Fruit fly (Drosophila melanogaster): ENCODE measurements around the gene Msr-110.

Gene Msr-110

DNA sequence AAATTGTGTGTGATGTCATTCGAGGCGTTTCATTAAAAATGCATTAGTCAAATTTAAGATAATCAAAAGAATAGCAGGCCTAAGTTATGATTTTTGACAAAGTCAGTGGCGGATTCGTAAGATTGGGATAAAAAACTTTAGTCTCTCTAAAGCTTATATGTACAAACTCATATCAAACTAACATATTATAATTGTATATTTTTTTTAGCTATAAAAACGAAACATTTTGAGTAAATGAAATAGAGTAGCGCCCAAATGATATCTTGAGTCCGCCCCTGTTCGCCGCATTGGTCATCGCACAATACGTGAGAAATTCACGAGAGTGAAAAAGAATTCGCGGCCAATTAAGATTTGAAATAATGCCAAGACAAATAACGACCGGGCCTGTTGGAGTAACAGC is 22.8 kb downstream of the Msr-110 start (continued):
- TF ChIP-seq row (GFP tag; IDR thresholded peaks at IDR 0.05): peak; percentile 73
- TF ChIP-seq CG9817 (tag; optimal IDR thresholded peaks at IDR 0.05): peak; percentile 55
- 0 out of 2 replicates have a peak, but pooled peaks have one; percentile 8 for TF ChIP-seq onecut (GFP tag; IDR thresholded peaks at IDR 0.05)
- TF ChIP-seq CG4820 (GFP tag; optimal IDR thresholded peaks at IDR 0.05): peak; percentile 12
- TF ChIP-seq CG2889 (GFP tag; IDR thresholded peaks at IDR 0.05): 0 out of 3 replicates have a peak, but pooled peaks have one; percentile 5
- peak; percentile 7 for TF ChIP-seq CG10654 (GFP tag; optimal IDR thresholded peaks at IDR 0.05)
- peak; percentile 31 for TF ChIP-seq sug (tag; optimal IDR thresholded peaks at IDR 0.05)
- TF ChIP-seq pros (GFP tag; optimal IDR thresholded peaks at IDR 0.05): no peak
- peak; percentile 34 for TF ChIP-seq CG10979 (tag; optimal IDR thresholded peaks at IDR 0.05)
- 0 out of 2 replicates have a peak, but pooled peaks have one; percentile 38 for TF ChIP-seq seq (GFP tag; IDR thresholded peaks at IDR 0.05)
- peak; percentile 58 for TF ChIP-seq gsb (GFP tag; IDR thresholded peaks at IDR 0.05)
- TF ChIP-seq CG11085 (GFP tag; IDR thresholded peaks at IDR 0.05): 0 out of 2 replicates have a peak, but pooled peaks have one; percentile 32
- TF ChIP-seq Lim3 (GFP tag; IDR thresholded peaks at IDR 0.05): no peak
- TF ChIP-seq bcd (GFP tag; optimal IDR thresholded peaks at IDR 0.05): peak; percentile 14
- TF ChIP-seq CG13894 (tag; optimal IDR thresholded peaks at IDR 0.05): peak; percentile 33
- peak; percentile 81 for TF ChIP-seq slbo (GFP tag; IDR thresholded peaks at IDR 0.05)
- peak; percentile 54 for TF ChIP-seq CG11247 (GFP tag; IDR thresholded peaks at IDR 0.05)
- peak; percentile 55 for TF ChIP-seq CG30403 (GFP tag; optimal IDR thresholded peaks at IDR 0.05)
- TF ChIP-seq zfh1 (GFP tag; IDR thresholded peaks at IDR 0.05): 0 out of 3 replicates have a peak, but pooled peaks have one; percentile 62
- peak; percentile 71 for TF ChIP-seq CG14667 (GFP tag; IDR thresholded peaks at IDR 0.05)
- peak; percentile 24 for TF ChIP-seq Nf-YC (tag; optimal IDR thresholded peaks at IDR 0.05)
- TF ChIP-seq CG33213 (GFP tag; optimal IDR thresholded peaks at IDR 0.05): no peak
- TF ChIP-seq Hmr (GFP tag; optimal IDR thresholded peaks at IDR 0.05): peak; percentile 43
- TF ChIP-seq dati (GFP tag; IDR thresholded peaks at IDR 0.05): no peak
- TF ChIP-seq CG7271 (tag; optimal IDR thresholded peaks at IDR 0.05): no peak
- TF ChIP-seq ci (GFP tag; IDR thresholded peaks at IDR 0.05): peak; percentile 53; the same call in 1 of the 3 replicates
- peak; percentile 61 for TF ChIP-seq esg (GFP tag; conservative IDR thresholded peaks at IDR 0.05)
- TF ChIP-seq mam (GFP tag; optimal IDR thresholded peaks at IDR 0.05): peak; percentile 33
- peak; percentile 2 for TF ChIP-seq CG30431 (GFP tag; optimal IDR thresholded peaks at IDR 0.05)
- peak; percentile 56 for TF ChIP-seq lilli (GFP tag; optimal IDR thresholded peaks at IDR 0.05)
- no peak for TF ChIP-seq Trl (optimal IDR thresholded peaks at IDR 0.05)
- no peak for TF ChIP-seq Trl (GFP tag; optimal IDR thresholded peaks at IDR 0.05)
- peak; percentile 75 for TF ChIP-seq CG9932 (GFP tag; IDR thresholded peaks at IDR 0.05)
- peak; percentile 56; the same call in 1 of the 3 replicates for TF ChIP-seq CG11695 (GFP tag; IDR thresholded peaks at IDR 0.05)
- TF ChIP-seq CG7357 (GFP tag; IDR thresholded peaks at IDR 0.05): peak; percentile 50; the same call in 2 of the 3 replicates
- TF ChIP-seq ken (GFP tag; IDR thresholded peaks at IDR 0.05): no peak
- no peak for TF ChIP-seq CG9609 (GFP tag; optimal IDR thresholded peaks at IDR 0.05)
- TF ChIP-seq CG2202 (tag; optimal IDR thresholded peaks at IDR 0.05): no peak
- peak; percentile 31 for TF ChIP-seq tap (tag; optimal IDR thresholded peaks at IDR 0.05)
- peak; percentile 80 for TF ChIP-seq Ada2b (GFP tag; IDR thresholded peaks at IDR 0.05)
- no peak for TF ChIP-seq bowl (GFP tag; IDR thresholded peaks at IDR 0.05)
- TF ChIP-seq CG14050 (GFP tag; IDR thresholded peaks at IDR 0.05): peak; percentile 31; the same call in 2 of the 3 replicates
- peak; percentile 3 for TF ChIP-seq BtbVII (GFP tag; optimal IDR thresholded peaks at IDR 0.05)
- TF ChIP-seq lab (GFP tag; optimal IDR thresholded peaks at IDR 0.05): peak; percentile 67
- peak; percentile 37 for TF ChIP-seq CG4424 (GFP tag; optimal IDR thresholded peaks at IDR 0.05)
- TF ChIP-seq pb (GFP tag; optimal IDR thresholded peaks at IDR 0.05): no peak
- TF ChIP-seq chif (GFP tag; optimal IDR thresholded peaks at IDR 0.05): no peak
- TF ChIP-seq Fer2 (tag; optimal IDR thresholded peaks at IDR 0.05): peak; percentile 22
- TF ChIP-seq CG8290 (GFP tag; optimal IDR thresholded peaks at IDR 0.05): no peak
- no peak for TF ChIP-seq CG8290 (tag; optimal IDR thresholded peaks at IDR 0.05)
- TF ChIP-seq chinmo (GFP tag; IDR thresholded peaks at IDR 0.05; ENCODE audit: partially characterized antibody): peak; percentile 56; the same call in 1 of the 4 replicates
- TF ChIP-seq CkIIα-i1 (GFP tag; IDR thresholded peaks at IDR 0.05): no peak
